Fruit fly (Drosophila melanogaster): ENCODE results near the gene TotA.

- TF ChIP-seq tj (GFP tag; optimal IDR thresholded peaks at IDR 0.05) = no peak
- no peak for TF ChIP-seq Mnt (GFP tag; optimal IDR thresholded peaks at IDR 0.05)
- no peak for TF ChIP-seq Hr96 (GFP tag; optimal IDR thresholded peaks at IDR 0.05)
- no peak for TF ChIP-seq kay (GFP tag; ENCODE audit: borderline replicate concordance)
Measured at dm6 chr3R:20891495-20891894, 20.7 kb downstream of the TotA start.

All from whole organism, adult.